Worm (Caenorhabditis elegans): ENCODE measurements around the gene nspb-10.

DNA sequence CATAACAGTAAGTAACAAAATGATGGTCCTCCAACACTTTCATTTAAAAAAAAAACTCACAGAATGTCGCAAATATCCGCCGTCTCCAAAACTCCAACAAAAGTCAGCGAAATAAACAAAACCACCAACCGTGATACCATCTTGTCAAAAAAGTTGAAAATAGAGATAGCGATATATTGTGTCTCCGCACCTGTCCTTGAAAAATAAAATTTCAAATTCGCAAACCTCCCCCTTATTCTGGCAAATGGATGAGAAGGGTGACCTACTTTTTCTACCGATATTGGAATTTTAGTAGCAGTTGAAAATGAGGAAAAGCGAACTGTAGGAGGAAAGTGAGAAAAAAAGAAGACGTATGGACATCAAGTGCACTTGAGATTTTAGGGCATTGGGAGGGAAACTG is 17.4 kb upstream of the nspb-10 start, which contains the start of gene F19H8.2:
- no peak for TF ChIP-seq W03F9.2 (tag; optimal IDR thresholded peaks at IDR 0.05)
- TF ChIP-seq dao-5 (tag; optimal IDR thresholded peaks at IDR 0.05), result no peak
- no peak for TF ChIP-seq him-1 (tag; optimal IDR thresholded peaks at IDR 0.05)
